Worm (Caenorhabditis elegans) whole organism, late embryonic: ENCODE measurements around the gene gcy-12.

Source experiments
- C38D4.7 ChIP-seq: fragments of 200-800 bp; sonication (Bioruptor generic); optimal IDR thresholded peaks from 2 replicates; lab custom pipeline; 2018; ENCODE audit warnings: mild to moderate bottlenecking, missing genetic modification characterization, moderate library complexity, missing compliant biosample characterization
- F13H6.1 ChIP-seq: sonication (generic microtip); optimal IDR thresholded peaks from 2 replicates; lab custom pipeline; 2016; ENCODE audit warnings: missing genetic modification characterization, missing compliant biosample characterization
- K09A11.1 ChIP-seq: sonication (generic microtip); optimal IDR thresholded peaks from 2 replicates; lab custom pipeline; 2017; ENCODE audit warnings: antibody characterized with exemption, mild to moderate bottlenecking, missing genetic modification characterization, missing compliant biosample characterization; ENCODE audit not compliant: insufficient read depth
- T23F11.4 ChIP-seq: fragments of 200-800 bp; sonication (Bioruptor generic); optimal IDR thresholded peaks from 2 replicates; lab custom pipeline; 2018; ENCODE audit warnings: mild to moderate bottlenecking, missing genetic modification characterization, missing compliant biosample characterization
- Y22D7AL.16 ChIP-seq: sonication (generic microtip); optimal IDR thresholded peaks from 2 replicates; lab custom pipeline; 2016; ENCODE audit warnings: missing genetic modification characterization, missing compliant biosample characterization
- ama-1 ChIP-seq: fragments of 150-350 bp; optimal IDR thresholded peaks from 2 replicates; lab custom pipeline; 2014
- ceh-18 ChIP-seq: sonication (generic microtip); optimal IDR thresholded peaks from 2 replicates; lab custom pipeline; 2016; ENCODE audit warnings: missing genetic modification characterization, missing compliant biosample characterization
- ceh-19 ChIP-seq: fragments of 200-800 bp; sonication (Bioruptor generic); optimal IDR thresholded peaks from 2 replicates; lab custom pipeline; 2018; ENCODE audit warnings: mild to moderate bottlenecking, missing genetic modification characterization, missing compliant biosample characterization
- ceh-2 ChIP-seq: sonication (generic microtip); optimal IDR thresholded peaks from 2 replicates; lab custom pipeline; 2016; ENCODE audit warnings: missing genotype, missing genetic modification characterization, missing compliant biosample characterization
- ceh-24 ChIP-seq: sonication (generic microtip); optimal IDR thresholded peaks from 2 replicates; lab custom pipeline; 2016; ENCODE audit warnings: mild to moderate bottlenecking, missing genetic modification characterization, missing compliant biosample characterization
- ceh-30 ChIP-seq: fragments of 150-350 bp; optimal IDR thresholded peaks from 2 replicates; lab custom pipeline; 2014; ENCODE audit warnings: missing biosample characterization, missing genetic modification characterization
- ceh-31 ChIP-seq: sonication (generic microtip); optimal IDR thresholded peaks from 2 replicates; lab custom pipeline; 2016; ENCODE audit warnings: missing genetic modification characterization, missing compliant biosample characterization
- ceh-34 ChIP-seq: sonication (generic microtip); optimal IDR thresholded peaks from 2 replicates; lab custom pipeline; 2016; ENCODE audit warnings: mild to moderate bottlenecking, missing genetic modification characterization, missing compliant biosample characterization
- ceh-45 ChIP-seq: fragments of 200-800 bp; sonication (Bioruptor generic); IDR thresholded peaks from 2 replicates; pipeline ENCODE4 v1.3.6; 2022; ENCODE audit warnings: missing genetic modification reagents, missing genetic modification characterization, missing compliant biosample characterization
- ceh-48 ChIP-seq: sonication (generic microtip); optimal IDR thresholded peaks from 2 replicates; lab custom pipeline; 2016; ENCODE audit warnings: missing genetic modification characterization, inconsistent platforms, missing compliant biosample characterization
- ceh-6 ChIP-seq: fragments of 200-800 bp; sonication (Bioruptor generic); optimal IDR thresholded peaks from 2 replicates; lab custom pipeline; 2018; ENCODE audit warnings: mild to moderate bottlenecking, missing genetic modification characterization, missing compliant biosample characterization
- ceh-9 ChIP-seq: sonication (generic microtip); optimal IDR thresholded peaks from 2 replicates; lab custom pipeline; 2016; ENCODE audit warnings: mild to moderate bottlenecking, missing genetic modification characterization, inconsistent platforms, missing compliant biosample characterization
- dmd-4 ChIP-seq: sonication (generic microtip); optimal IDR thresholded peaks from 2 replicates; lab custom pipeline; 2016; ENCODE audit warnings: borderline replicate concordance, missing genetic modification characterization, missing compliant biosample characterization
- elt-2 ChIP-seq: sonication (generic microtip); optimal IDR thresholded peaks from 2 replicates; lab custom pipeline; 2016; ENCODE audit warnings: missing genetic modification reagents, missing genetic modification characterization, missing compliant biosample characterization
- elt-4 ChIP-seq: sonication (generic microtip); optimal IDR thresholded peaks from 2 replicates; lab custom pipeline; 2016; ENCODE audit warnings: missing genetic modification characterization, missing compliant biosample characterization
- eyg-1 ChIP-seq: sonication (generic microtip); optimal IDR thresholded peaks from 2 replicates; lab custom pipeline; 2016; ENCODE audit warnings: missing genotype, missing genetic modification characterization, missing compliant biosample characterization
- fax-1 ChIP-seq: sonication (generic microtip); optimal IDR thresholded peaks from 2 replicates; lab custom pipeline; 2016; ENCODE audit warnings: missing genotype, missing genetic modification characterization, missing compliant biosample characterization
- hlh-13 ChIP-seq: fragments of 200-800 bp; sonication (Bioruptor generic); optimal IDR thresholded peaks from 2 replicates; lab custom pipeline; 2018; ENCODE audit warnings: mild to moderate bottlenecking, missing genetic modification characterization, missing compliant biosample characterization
- hlh-15 ChIP-seq: sonication (generic microtip); optimal IDR thresholded peaks from 2 replicates; lab custom pipeline; 2016; ENCODE audit warnings: missing genetic modification characterization, missing compliant biosample characterization
- hlh-30 ChIP-seq: sonication (generic microtip); optimal IDR thresholded peaks from 2 replicates; lab custom pipeline; 2017; ENCODE audit warnings: antibody characterized with exemption, missing genetic modification characterization, missing compliant biosample characterization; ENCODE audit not compliant: insufficient read depth
- hlh-6 ChIP-seq: sonication (generic microtip); optimal IDR thresholded peaks from 2 replicates; lab custom pipeline; 2016; ENCODE audit warnings: missing genotype, missing genetic modification characterization, missing compliant biosample characterization
- hlh-8 ChIP-seq: sonication (generic microtip); optimal IDR thresholded peaks from 2 replicates; lab custom pipeline; 2016; ENCODE audit warnings: missing genotype, missing genetic modification characterization, missing compliant biosample characterization
- mec-3 ChIP-seq: sonication (generic microtip); optimal IDR thresholded peaks from 2 replicates; lab custom pipeline; 2016; ENCODE audit warnings: borderline replicate concordance, missing genetic modification characterization, missing compliant biosample characterization
- nhr-11 ChIP-seq: fragments of 150-350 bp; optimal IDR thresholded peaks from 2 replicates; lab custom pipeline; 2014; ENCODE audit warnings: missing biosample characterization, missing genetic modification characterization
- npax-4 ChIP-seq: sonication (generic microtip); optimal IDR thresholded peaks from 2 replicates; lab custom pipeline; 2016; ENCODE audit warnings: missing genetic modification characterization, missing compliant biosample characterization
- pax-1 ChIP-seq: fragments of 150-350 bp; optimal IDR thresholded peaks from 2 replicates; lab custom pipeline; 2014; ENCODE audit warnings: missing biosample characterization, missing genetic modification characterization
- pha-2 ChIP-seq: sonication (generic microtip); optimal IDR thresholded peaks from 2 replicates; lab custom pipeline; 2017; ENCODE audit warnings: mild to moderate bottlenecking, missing genetic modification characterization, missing compliant biosample characterization
- pha-4 ChIP-seq: fragments of 150-350 bp; optimal IDR thresholded peaks from 2 replicates; lab custom pipeline; 2018; ENCODE audit warnings: missing biosample characterization, missing genetic modification reagents, missing genetic modification characterization
- pqm-1 ChIP-seq: sonication (generic microtip); optimal IDR thresholded peaks from 2 replicates; lab custom pipeline; 2016; ENCODE audit warnings: missing genetic modification characterization, missing compliant biosample characterization
- pros-1 ChIP-seq: fragments of 150-350 bp; optimal IDR thresholded peaks from 2 replicates; lab custom pipeline; 2014; ENCODE audit warnings: missing biosample characterization, missing genetic modification reagents, missing genetic modification characterization
- rnt-1 ChIP-seq: sonication (generic microtip); optimal IDR thresholded peaks from 2 replicates; lab custom pipeline; 2016; ENCODE audit warnings: missing genetic modification characterization, missing compliant biosample characterization
- sdc-2 ChIP-seq: sonication (generic microtip); optimal IDR thresholded peaks from 2 replicates; lab custom pipeline; 2016; ENCODE audit warnings: missing genotype, missing genetic modification characterization, missing compliant biosample characterization
- sox-2 ChIP-seq: fragments of 200-800 bp; sonication (Bioruptor generic); IDR thresholded peaks from 2 replicates; pipeline ENCODE4 v1.3.6; 2022; ENCODE audit warnings: missing genetic modification reagents, missing genetic modification characterization, missing compliant biosample characterization
- tbx-2 ChIP-seq: sonication (generic microtip); optimal IDR thresholded peaks from 2 replicates; lab custom pipeline; 2016; ENCODE audit warnings: missing genetic modification characterization, missing compliant biosample characterization
- tbx-7 ChIP-seq: sonication (generic microtip); optimal IDR thresholded peaks from 2 replicates; lab custom pipeline; 2016; ENCODE audit warnings: missing genotype, missing genetic modification characterization, missing compliant biosample characterization
- ttx-3 ChIP-seq: sonication (generic microtip); optimal IDR thresholded peaks from 2 replicates; lab custom pipeline; 2016; ENCODE audit warnings: missing genetic modification reagents, missing genetic modification characterization, missing compliant biosample characterization
- unc-3 ChIP-seq, 2 experiments: fragments of 200-800 bp in 1 of 2; sonication (Bioruptor generic) in 1 of 2; sonication (generic microtip) in 1 of 2; conservative IDR thresholded peaks in 1 of 2; optimal IDR thresholded peaks in 1 of 2; 2 replicates each; pipeline versions ENCODE4 v1.3.6 to Lab custom; 2016 to 2022; ENCODE audit warnings: missing compliant biosample characterization in 2 of 2, missing genetic modification characterization in 2 of 2, missing genetic modification reagents in 1 of 2
- unc-42 ChIP-seq: sonication (generic microtip); optimal IDR thresholded peaks from 2 replicates; lab custom pipeline; 2016; ENCODE audit warnings: missing genotype, missing genetic modification characterization, missing compliant biosample characterization
- unc-55 ChIP-seq: sonication (generic microtip); optimal IDR thresholded peaks from 2 replicates; lab custom pipeline; 2017; ENCODE audit warnings: missing biosample characterization, missing genetic modification reagents, missing genetic modification characterization
- unc-86 ChIP-seq: sonication (generic microtip); optimal IDR thresholded peaks from 2 replicates; lab custom pipeline; 2016; ENCODE audit warnings: missing genetic modification characterization, missing compliant biosample characterization
- zip-5 ChIP-seq: sonication (generic microtip); optimal IDR thresholded peaks from 2 replicates; lab custom pipeline; 2016; ENCODE audit warnings: missing genetic modification characterization, missing compliant biosample characterization
- ztf-16 ChIP-seq: sonication (generic microtip); optimal IDR thresholded peaks from 2 replicates; lab custom pipeline; 2017; ENCODE audit warnings: missing genetic modification characterization, missing compliant biosample characterization

Gene gcy-12

ce11 chrII:5326891-5327290 is 15.0 kb downstream of the gcy-12 start:
- no peak for TF ChIP-seq pax-1 (tag; lab: Kevin White, UChicago)
- TF ChIP-seq sox-2 (GFP tag; lab: Robert Waterston, UW) = no peak
- TF ChIP-seq ceh-2 (tag; lab: Kevin White, UChicago) = no peak
- no peak for TF ChIP-seq pha-2 (tag; lab: Kevin White, UChicago)
- no peak for TF ChIP-seq unc-3 (GFP tag; conservative IDR thresholded peaks at IDR 0.05; lab: Robert Waterston, UW)
- no peak for TF ChIP-seq unc-3 (tag; optimal IDR thresholded peaks at IDR 0.05; lab: Kevin White, UChicago)
- TF ChIP-seq ceh-45 (GFP tag; lab: Robert Waterston, UW) = no peak
- no peak for TF ChIP-seq hlh-6 (tag; lab: Kevin White, UChicago)
- no peak for TF ChIP-seq hlh-15 (tag; lab: Kevin White, UChicago)
- TF ChIP-seq unc-86 (tag; lab: Kevin White, UChicago) = no peak
- no peak for TF ChIP-seq F13H6.1 (tag; lab: Kevin White, UChicago)
- TF ChIP-seq pros-1 (tag; lab: Kevin White, UChicago) = no peak
- TF ChIP-seq ceh-19 = no peak
- TF ChIP-seq nhr-11 = no peak

ce11 chrII:5328912-5329311 is 17.1 kb downstream of the gcy-12 start:
- no peak for TF ChIP-seq pros-1 (tag; lab: Kevin White, UChicago)
- no peak for TF ChIP-seq T23F11.4 (GFP tag; lab: Kevin White, UChicago)
- TF ChIP-seq ztf-16 (tag; lab: Kevin White, UChicago) = no peak
- TF ChIP-seq ceh-18 (tag; lab: Kevin White, UChicago) = no peak
- no peak for TF ChIP-seq elt-4 (tag; lab: Kevin White, UChicago)
- no peak for TF ChIP-seq sdc-2 (tag; lab: Kevin White, UChicago)
- no peak for TF ChIP-seq hlh-13 (GFP tag; lab: Kevin White, UChicago)
- TF ChIP-seq ceh-9 (tag; lab: Kevin White, UChicago) = no peak
- no peak for TF ChIP-seq rnt-1 (tag; lab: Kevin White, UChicago)
- no peak for TF ChIP-seq unc-55
- no peak for TF ChIP-seq pha-4
- TF ChIP-seq npax-4 = no peak
- no peak for TF ChIP-seq pha-2 (tag; lab: Kevin White, UChicago)
- TF ChIP-seq hlh-15 (tag; lab: Kevin White, UChicago) = no peak

- no peak for TF ChIP-seq ceh-34 (tag; lab: Kevin White, UChicago)
- peak; percentile 88 for TF ChIP-seq unc-55
- peak; percentile 57 for TF ChIP-seq ceh-18 (tag; lab: Kevin White, UChicago)
- no peak for TF ChIP-seq ama-1
- TF ChIP-seq mec-3 = no peak
- no peak for TF ChIP-seq K09A11.1 (tag; lab: Kevin White, UChicago)
- TF ChIP-seq hlh-6 (tag; lab: Kevin White, UChicago) = no peak
- TF ChIP-seq sdc-2 (tag; lab: Kevin White, UChicago) = no peak
- no peak for TF ChIP-seq fax-1 (tag; lab: Kevin White, UChicago)
- TF ChIP-seq elt-4 (tag; lab: Kevin White, UChicago) = no peak
- no peak for TF ChIP-seq hlh-8 (tag; lab: Kevin White, UChicago)
- no peak for TF ChIP-seq unc-42
- no peak for TF ChIP-seq C38D4.7
- TF ChIP-seq ceh-24 (tag; lab: Kevin White, UChicago) = no peak
- TF ChIP-seq dmd-4 (tag; lab: Kevin White, UChicago) = no peak
- peak; percentile 55 for TF ChIP-seq pqm-1 (tag; lab: Kevin White, UChicago)
- no peak for TF ChIP-seq Y22D7AL.16 (tag; lab: Kevin White, UChicago)
- TF ChIP-seq pros-1 (tag; lab: Kevin White, UChicago) = no peak
- TF ChIP-seq tbx-2 = no peak
- no peak for TF ChIP-seq ztf-16 (tag; lab: Kevin White, UChicago)
- TF ChIP-seq tbx-7 (tag; lab: Kevin White, UChicago) = no peak
- peak; percentile 59 for TF ChIP-seq elt-2 (tag; lab: Kevin White, UChicago)
- no peak for TF ChIP-seq ceh-45 (GFP tag; lab: Robert Waterston, UW)
- no peak for TF ChIP-seq nhr-11
- TF ChIP-seq F13H6.1 (tag; lab: Kevin White, UChicago) = no peak
- TF ChIP-seq ceh-9 (tag; lab: Kevin White, UChicago) = no peak
- TF ChIP-seq hlh-30 = peak; percentile 48
- no peak for TF ChIP-seq ttx-3 (tag; lab: Kevin White, UChicago)
- peak; percentile 52 for TF ChIP-seq pax-1 (tag; lab: Kevin White, UChicago)
- TF ChIP-seq ceh-31 (tag; lab: Kevin White, UChicago) = peak; percentile 31
- TF ChIP-seq zip-5 (tag; lab: Kevin White, UChicago) = no peak
- TF ChIP-seq eyg-1 = no peak
- TF ChIP-seq ceh-48 = no peak
- TF ChIP-seq npax-4 = no peak
- TF ChIP-seq ceh-6 (GFP tag; lab: Kevin White, UChicago) = no peak
- TF ChIP-seq ceh-30 = no peak
Observed at ce11 chrII:5330206-5330686, 18.4 kb downstream of the gcy-12 start.
